Fruit fly (Drosophila melanogaster) whole organism: ENCODE measurements around the gene CG6005.
A peak's percentile ranks its signal among the peaks of the same experiment; 100 is the strongest.

ENCODE experiments used
- CG8478 ChIP-seq: fragments of >200 bp; optimal IDR thresholded peaks from 2 replicates; lab custom pipeline; 2018; ENCODE audit warnings: inconsistent platforms
- Dll ChIP-seq: fragments of >200 bp; optimal IDR thresholded peaks from 2 replicates; lab custom pipeline; 2017
- EcR ChIP-seq, 2 experiments: fragments of >200 bp; optimal IDR thresholded peaks; 2 replicates each; lab custom pipeline; 2017; ENCODE audit warnings: missing biosample characterization in 2 of 2, missing genetic modification characterization in 2 of 2, missing genetic modification reagents in 2 of 2
- pan ChIP-seq: fragments of >200 bp; optimal IDR thresholded peaks from 2 replicates; lab custom pipeline; 2017
- psq ChIP-seq: fragments of >200 bp; optimal IDR thresholded peaks from 2 replicates; lab custom pipeline; 2017
- usp ChIP-seq: fragments of >200 bp; optimal IDR thresholded peaks from 2 replicates; lab custom pipeline; 2017; ENCODE audit warnings: missing biosample characterization, missing genetic modification characterization, mixed read lengths

Gene CG6005

dm6 chr3R:18997388-18998287 is 26.2 kb downstream of the CG6005 start:
- no peak for TF ChIP-seq pan (lab: Kevin White, UChicago)
- TF ChIP-seq Dll (lab: Kevin White, UChicago), result no peak
- no peak for TF ChIP-seq psq (lab: Kevin White, UChicago)

dm6 chr3R:18995556-18996272 is 28.1 kb downstream of the CG6005 start:
- TF ChIP-seq EcR (GFP tag; optimal IDR thresholded peaks at IDR 0.05; lab: Kevin White, UChicago) (peak; percentile 67 to 71), usp (no peak)

dm6 chr3R:18993159-18993558 is 30.7 kb downstream of the CG6005 start:
- no peak for TF ChIP-seq Dll (lab: Kevin White, UChicago)
- no peak for TF ChIP-seq psq (lab: Kevin White, UChicago)
- no peak for TF ChIP-seq CG8478
- TF ChIP-seq EcR (GFP tag; optimal IDR thresholded peaks at IDR 0.05; lab: Kevin White, UChicago), result no peak
- TF ChIP-seq usp, result no peak
- no peak for TF ChIP-seq pan (lab: Kevin White, UChicago)

dm6 chr3R:18991721-18992120 is 32.1 kb downstream of the CG6005 start:
- TF ChIP-seq usp, result no peak
- TF ChIP-seq psq (lab: Kevin White, UChicago), result no peak
- TF ChIP-seq pan (lab: Kevin White, UChicago), result no peak
- TF ChIP-seq CG8478, result no peak
- TF ChIP-seq EcR (GFP tag; optimal IDR thresholded peaks at IDR 0.05; lab: Kevin White, UChicago), result no peak
- TF ChIP-seq Dll (lab: Kevin White, UChicago), result no peak

dm6 chr3R:18990514-18990913 is 33.3 kb downstream of the CG6005 start:
- TF ChIP-seq EcR (GFP tag; optimal IDR thresholded peaks at IDR 0.05; lab: Kevin White, UChicago) (no peak), psq (lab: Kevin White, UChicago) (no peak), usp (no peak), CG8478 (no peak), Dll (lab: Kevin White, UChicago) (no peak), pan (lab: Kevin White, UChicago) (no peak)

- TF ChIP-seq usp, result no peak
- TF ChIP-seq EcR (GFP tag; optimal IDR thresholded peaks at IDR 0.05; lab: Kevin White, UChicago), result no peak
- no peak for TF ChIP-seq Dll (lab: Kevin White, UChicago)
- TF ChIP-seq pan (lab: Kevin White, UChicago), result no peak
- no peak for TF ChIP-seq CG8478
- no peak for TF ChIP-seq psq (lab: Kevin White, UChicago)
Observed at dm6 chr3R:18989819-18990137, 34.1 kb downstream of the CG6005 start.

- TF ChIP-seq Dll (lab: Kevin White, UChicago) (no peak), psq (lab: Kevin White, UChicago) (no peak), usp (no peak), CG8478 (no peak), EcR (GFP tag; optimal IDR thresholded peaks at IDR 0.05; lab: Kevin White, UChicago) (no peak), pan (lab: Kevin White, UChicago) (no peak)
Observed at dm6 chr3R:18988957-18989818, 34.6 kb downstream of the CG6005 start.

dm6 chr3R:18987428-18988416 is 36.1 kb downstream of the CG6005 start:
- TF ChIP-seq Dll (lab: Kevin White, UChicago), result peak; percentile 40
- TF ChIP-seq pan (lab: Kevin White, UChicago), result no peak
- no peak for TF ChIP-seq usp

dm6 chr3R:18986089-18986887 is 37.5 kb downstream of the CG6005 start:
- no peak for TF ChIP-seq psq (lab: Kevin White, UChicago)
- TF ChIP-seq usp, result no peak
- TF ChIP-seq Dll (lab: Kevin White, UChicago), result no peak
- no peak for TF ChIP-seq pan (lab: Kevin White, UChicago)
- TF ChIP-seq CG8478, result no peak
- no peak for TF ChIP-seq EcR (GFP tag; optimal IDR thresholded peaks at IDR 0.05; lab: Kevin White, UChicago)

dm6 chr3R:18985114-18985785 is 38.6 kb downstream of the CG6005 start:
- TF ChIP-seq Dll (lab: Kevin White, UChicago) (no peak), pan (lab: Kevin White, UChicago) (peak; percentile 59), psq (lab: Kevin White, UChicago) (no peak), EcR (GFP tag; optimal IDR thresholded peaks at IDR 0.05; lab: Kevin White, UChicago) (no peak), CG8478 (no peak), usp (no peak)
